Fruit fly (Drosophila melanogaster) whole organism, embryonic: ENCODE data around the gene ph-d.
A peak's percentile ranks its signal among the peaks of the same experiment; 100 is the strongest.

Source experiments
- ATbp ChIP-seq: fragments of 200-800 bp; sonication (Bioruptor generic); optimal IDR thresholded peaks from 2 replicates; lab custom pipeline; 2017; ENCODE audit warnings: missing biosample characterization, mild to moderate bottlenecking, missing genetic modification characterization, missing genetic modification reagents
- Aef1 ChIP-seq: fragments of 200-800 bp; sonication (Bioruptor generic); IDR thresholded peaks from 3 replicates; pipeline ENCODE4 v1.3.6; 2022; ENCODE audit warnings: missing biosample characterization, missing genetic modification characterization
- Atf3 ChIP-seq: fragments of 200-800 bp; sonication (Bioruptor generic); optimal IDR thresholded peaks from 3 replicates; lab custom pipeline; 2016; ENCODE audit warnings: missing biosample characterization, missing genetic modification characterization
- Bteb2 ChIP-seq: fragments of 200-800 bp; sonication (Bioruptor generic); optimal IDR thresholded peaks from 2 replicates; lab custom pipeline; 2016; ENCODE audit warnings: missing biosample characterization, missing genetic modification characterization
- C15 ChIP-seq: fragments of 200-800 bp; sonication (Bioruptor generic); IDR thresholded peaks from 3 replicates; pipeline ENCODE4 v1.3.6; 2022; ENCODE audit warnings: missing biosample characterization, missing genetic modification characterization
- CG10147 ChIP-seq: fragments of 200-800 bp; sonication (Bioruptor generic); optimal IDR thresholded peaks from 2 replicates; lab custom pipeline; 2019; ENCODE audit warnings: missing biosample characterization, mild to moderate bottlenecking, missing genetic modification characterization, moderate library complexity
- CG10321 ChIP-seq: fragments of 200-800 bp; sonication (Bioruptor generic); IDR thresholded peaks from 2 replicates; pipeline ENCODE4 v1.3.6; 2022; ENCODE audit warnings: missing biosample characterization, missing genetic modification characterization
- CG10462 ChIP-seq: fragments of 200-800 bp; sonication (Bioruptor generic); optimal IDR thresholded peaks from 2 replicates; lab custom pipeline; 2016; ENCODE audit warnings: missing biosample characterization, missing genetic modification characterization
- CG10979 ChIP-seq: fragments of 200-800 bp; sonication (Bioruptor generic); optimal IDR thresholded peaks from 2 replicates; lab custom pipeline; 2018; ENCODE audit warnings: missing biosample characterization, mild to moderate bottlenecking, missing genetic modification characterization, moderate library complexity
- CG11093 ChIP-seq: fragments of 200-800 bp; sonication (Bioruptor generic); IDR thresholded peaks from 3 replicates; pipeline ENCODE4 v1.3.6; 2022; ENCODE audit warnings: missing biosample characterization, missing genetic modification characterization
- CG11398 ChIP-seq: fragments of 200-800 bp; sonication (Bioruptor generic); optimal IDR thresholded peaks from 2 replicates; lab custom pipeline; 2016; ENCODE audit warnings: missing biosample characterization, missing genetic modification characterization
- CG14860 ChIP-seq: fragments of 200-800 bp; sonication (Bioruptor generic); IDR thresholded peaks from 3 replicates; pipeline ENCODE4 v1.3.6; 2022; ENCODE audit warnings: missing biosample characterization, missing genetic modification characterization; ENCODE audit not compliant: partially characterized antibody
- CG16815 ChIP-seq: fragments of 200-800 bp; sonication (Bioruptor generic); optimal IDR thresholded peaks from 3 replicates; lab custom pipeline; 2017; ENCODE audit warnings: missing biosample characterization, mild to moderate bottlenecking, missing genetic modification characterization
- CG17568 ChIP-seq: fragments of 200-800 bp; sonication (Bioruptor generic); optimal IDR thresholded peaks from 2 replicates; lab custom pipeline; 2018; ENCODE audit warnings: missing biosample characterization, mild to moderate bottlenecking, missing genetic modification characterization, moderate library complexity
- CG2875 ChIP-seq: fragments of 200-800 bp; sonication (Bioruptor generic); optimal IDR thresholded peaks from 2 replicates; lab custom pipeline; 2017; ENCODE audit warnings: missing biosample characterization, mild to moderate bottlenecking, missing genetic modification characterization, missing genetic modification reagents
- CG30403 ChIP-seq: fragments of 200-800 bp; sonication (Bioruptor generic); optimal IDR thresholded peaks from 3 replicates; lab custom pipeline; 2016; ENCODE audit warnings: missing biosample characterization, missing genetic modification characterization
- CG34224 ChIP-seq: fragments of 200-800 bp; sonication (Bioruptor generic); IDR thresholded peaks from 3 replicates; pipeline ENCODE4 v1.3.6; 2022; ENCODE audit warnings: missing biosample characterization, missing genetic modification characterization; ENCODE audit not compliant: partially characterized antibody
- CG4424 ChIP-seq: fragments of 200-800 bp; sonication (Bioruptor generic); optimal IDR thresholded peaks from 3 replicates; lab custom pipeline; 2016; ENCODE audit warnings: missing biosample characterization, missing genetic modification characterization
- CG8290 ChIP-seq, 3 experiments: fragments of 200-800 bp; sonication (Bioruptor generic); optimal IDR thresholded peaks; 2 replicates each; lab custom pipeline; 2016 to 2019; ENCODE audit warnings: missing biosample characterization in 3 of 3, missing genetic modification characterization in 3 of 3, mild to moderate bottlenecking in 2 of 3, moderate library complexity in 1 of 3
- CG8944 ChIP-seq: fragments of 200-800 bp; sonication (Bioruptor generic); optimal IDR thresholded peaks from 3 replicates; lab custom pipeline; 2016; ENCODE audit warnings: missing biosample characterization, missing genetic modification characterization
- CG9437 ChIP-seq: fragments of 200-800 bp; sonication (Bioruptor generic); optimal IDR thresholded peaks from 2 replicates; lab custom pipeline; 2018; ENCODE audit warnings: missing biosample characterization, mild to moderate bottlenecking, missing genetic modification characterization
- CG9932 ChIP-seq: fragments of 200-800 bp; sonication (Bioruptor generic); IDR thresholded peaks from 2 replicates; pipeline ENCODE4 v1.3.6; 2022; ENCODE audit warnings: missing biosample characterization, missing genetic modification characterization
- Dfd ChIP-seq, 2 experiments: fragments of >200 bp; optimal IDR thresholded peaks; 2 replicates each; lab custom pipeline; 2017; ENCODE audit warnings: missing biosample characterization in 2 of 2, missing genetic modification characterization in 2 of 2
- Dp ChIP-seq: fragments of 200-800 bp; sonication (Bioruptor generic); optimal IDR thresholded peaks from 2 replicates; lab custom pipeline; 2018; ENCODE audit warnings: missing biosample characterization, mild to moderate bottlenecking, missing genetic modification characterization, moderate library complexity
- Hr51 ChIP-seq, 2 experiments: fragments of 200-800 bp; sonication (Bioruptor generic); optimal IDR thresholded peaks; 2 replicates in 1 of 2; 3 replicates in 1 of 2; lab custom pipeline; 2016 to 2018; ENCODE audit warnings: missing biosample characterization in 2 of 2, missing genetic modification characterization in 2 of 2, mild to moderate bottlenecking in 1 of 2, moderate library complexity in 1 of 2
- Kr ChIP-seq: fragments of 200-800 bp; sonication (Bioruptor generic); optimal IDR thresholded peaks from 2 replicates; lab custom pipeline; 2017; ENCODE audit warnings: missing biosample characterization, mild to moderate bottlenecking, missing genetic modification characterization
- MBD-R2 ChIP-seq: fragments of 200-800 bp; sonication (Bioruptor generic); IDR thresholded peaks from 2 replicates; pipeline ENCODE4 v1.3.6; 2022; ENCODE audit warnings: missing biosample characterization, missing genetic modification characterization
- Max ChIP-seq: fragments of 200-800 bp; sonication (Bioruptor generic); optimal IDR thresholded peaks from 2 replicates; lab custom pipeline; 2016; ENCODE audit warnings: missing biosample characterization, mild to moderate bottlenecking, missing genetic modification characterization
- Nf-YA ChIP-seq: fragments of 200-800 bp; sonication (Bioruptor generic); IDR thresholded peaks from 2 replicates; pipeline ENCODE4 v1.3.6; 2022; ENCODE audit warnings: missing biosample characterization, missing genetic modification characterization
- PHDP ChIP-seq: fragments of 200-800 bp; sonication (Bioruptor generic); optimal IDR thresholded peaks from 3 replicates; lab custom pipeline; 2018; ENCODE audit warnings: missing biosample characterization, mild to moderate bottlenecking, missing genetic modification characterization, moderate library complexity
- Scr ChIP-seq: fragments of 200-800 bp; sonication (Bioruptor generic); IDR thresholded peaks from 2 replicates; pipeline ENCODE4 v1.3.6; 2022; ENCODE audit warnings: missing biosample characterization, missing genetic modification characterization; ENCODE audit not compliant: partially characterized antibody
- Sox100B ChIP-seq: fragments of 200-800 bp; sonication (Bioruptor generic); optimal IDR thresholded peaks from 3 replicates; lab custom pipeline; 2018; ENCODE audit warnings: missing biosample characterization, mild to moderate bottlenecking, missing genetic modification characterization
- chm ChIP-seq: fragments of 200-800 bp; sonication (Bioruptor generic); IDR thresholded peaks from 2 replicates; pipeline ENCODE4 v1.3.6; 2022; ENCODE audit warnings: missing biosample characterization, missing genetic modification characterization
- crc ChIP-seq: fragments of 200-800 bp; sonication (Bioruptor generic); optimal IDR thresholded peaks from 2 replicates; lab custom pipeline; 2016; ENCODE audit warnings: missing biosample characterization, missing genetic modification characterization
- ham ChIP-seq: fragments of 200-800 bp; sonication (Bioruptor generic); IDR thresholded peaks from 2 replicates; pipeline ENCODE4 v1.3.6; 2022; ENCODE audit warnings: missing biosample characterization, missing genetic modification characterization
- insv ChIP-seq, 2 experiments: fragments of 200-800 bp; sonication (Bioruptor generic); optimal IDR thresholded peaks; 3 replicates each; lab custom pipeline; 2016 to 2018; ENCODE audit warnings: missing biosample characterization in 2 of 2, missing genetic modification characterization in 2 of 2
- inv ChIP-seq: fragments of 200-800 bp; sonication (Bioruptor generic); IDR thresholded peaks from 2 replicates; pipeline ENCODE4 v1.3.6; 2022; ENCODE audit warnings: missing biosample characterization, missing genetic modification characterization; ENCODE audit not compliant: partially characterized antibody
- jigr1 ChIP-seq: fragments of 200-800 bp; sonication (Bioruptor generic); IDR thresholded peaks from 3 replicates; pipeline ENCODE4 v1.3.6; 2022; ENCODE audit warnings: missing biosample characterization, missing genetic modification characterization
- lilli ChIP-seq: fragments of 200-800 bp; sonication (Bioruptor generic); optimal IDR thresholded peaks from 3 replicates; lab custom pipeline; 2016; ENCODE audit warnings: missing biosample characterization, missing genetic modification characterization
- lmd ChIP-seq: fragments of 200-800 bp; sonication (Bioruptor generic); IDR thresholded peaks from 2 replicates; pipeline ENCODE4 v1.3.6; 2022; ENCODE audit warnings: missing biosample characterization, missing genetic modification characterization
- phol ChIP-seq: fragments of 200-800 bp; sonication (Bioruptor generic); optimal IDR thresholded peaks from 3 replicates; lab custom pipeline; 2018; ENCODE audit warnings: missing biosample characterization, mild to moderate bottlenecking, missing genetic modification characterization, moderate library complexity
- seq ChIP-seq: fragments of 200-800 bp; sonication (Bioruptor generic); IDR thresholded peaks from 2 replicates; pipeline ENCODE4 v1.3.6; 2022; ENCODE audit warnings: missing biosample characterization, missing genetic modification characterization
- ssp ChIP-seq: fragments of 200-800 bp; sonication (Bioruptor generic); IDR thresholded peaks from 2 replicates; pipeline ENCODE4 v1.3.6; 2022; ENCODE audit warnings: missing biosample characterization, missing genetic modification characterization
- tap ChIP-seq: fragments of 200-800 bp; optimal IDR thresholded peaks from 3 replicates; lab custom pipeline; 2019; ENCODE audit warnings: missing biosample characterization, mild to moderate bottlenecking, missing genetic modification characterization, moderate library complexity
- tin ChIP-seq: fragments of 200-800 bp; sonication (Bioruptor generic); optimal IDR thresholded peaks from 3 replicates; lab custom pipeline; 2016; ENCODE audit warnings: missing biosample characterization, missing genetic modification characterization
- tll ChIP-seq, 2 experiments: fragments of 200-800 bp in 1 of 2; fragments of >200 bp in 1 of 2; sonication (Bioruptor generic) in 1 of 2; optimal IDR thresholded peaks; 2 replicates each; lab custom pipeline; 2017 to 2019; ENCODE audit warnings: missing biosample characterization in 2 of 2, missing genetic modification characterization in 2 of 2, mild to moderate bottlenecking in 1 of 2, moderate library complexity in 1 of 2
- zen ChIP-seq: fragments of 200-800 bp; sonication (Bioruptor generic); optimal IDR thresholded peaks from 3 replicates; lab custom pipeline; 2018; ENCODE audit warnings: missing biosample characterization, mild to moderate bottlenecking, missing genetic modification characterization, moderate library complexity
- zfh1 ChIP-seq: fragments of 200-800 bp; sonication (Bioruptor generic); IDR thresholded peaks from 3 replicates; pipeline ENCODE4 v1.3.6; 2022; ENCODE audit warnings: missing biosample characterization, missing genetic modification characterization

ph-d gene

DNA sequence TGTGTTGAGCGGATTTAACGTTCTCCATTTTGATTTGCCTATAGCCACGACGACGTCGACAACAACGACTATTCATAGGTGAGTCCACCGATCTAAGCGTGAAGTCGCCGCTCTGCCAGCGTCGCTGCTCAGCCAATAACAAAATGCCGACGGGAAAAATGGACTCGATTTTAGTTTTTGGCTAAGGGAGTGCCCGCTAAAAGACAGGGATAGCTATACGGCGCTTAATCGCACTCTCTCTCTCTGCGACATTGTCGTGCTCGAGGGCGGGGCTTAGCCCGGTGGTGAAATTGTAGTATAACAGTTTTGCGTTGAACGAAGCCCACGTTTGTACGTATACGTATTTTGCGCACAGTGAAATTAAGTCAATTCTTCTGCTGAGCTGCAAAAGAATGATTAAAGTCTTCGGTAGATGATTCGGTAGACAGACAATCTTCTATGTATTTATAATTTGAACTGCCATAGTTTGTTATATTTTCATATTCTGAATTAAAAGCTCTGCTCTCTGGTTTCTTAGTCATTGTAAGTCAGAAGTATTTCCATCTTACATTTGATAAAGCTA lies 2.5 kb upstream of the ph-d start (continued):
- no peak for TF ChIP-seq ham
- no peak for TF ChIP-seq CG16815 (GFP tag; lab: Kevin White, UChicago)
- no peak for TF ChIP-seq CG8290 (GFP tag; optimal IDR thresholded peaks at IDR 0.05; lab: Kevin White, UChicago)
- TF ChIP-seq CG8290 (tag; optimal IDR thresholded peaks at IDR 0.05; lab: Kevin White, UChicago) = peak in 1 of 2 experiments; percentile 9
- TF ChIP-seq lilli = no peak
- no peak for TF ChIP-seq C15 (GFP tag; lab: Robert Waterston, UW)
- no peak for TF ChIP-seq insv (GFP tag; optimal IDR thresholded peaks at IDR 0.05; lab: Kevin White, UChicago)
- no peak for TF ChIP-seq CG8944 (GFP tag; lab: Kevin White, UChicago)
- TF ChIP-seq Atf3 (GFP tag; lab: Kevin White, UChicago) = no peak
- TF ChIP-seq Kr (GFP tag; lab: Kevin White, UChicago) = no peak
- TF ChIP-seq CG9437 (GFP tag; lab: Kevin White, UChicago) = no peak
- no peak for TF ChIP-seq Scr (GFP tag; lab: Robert Waterston, UW)
- 0 out of 3 replicates have a peak, but pooled peaks have one; percentile 19 for TF ChIP-seq CG34224 (GFP tag; lab: Robert Waterston, UW)
- no peak for TF ChIP-seq Bteb2 (GFP tag; lab: Kevin White, UChicago)
- no peak for TF ChIP-seq CG10462 (GFP tag; lab: Kevin White, UChicago)
- TF ChIP-seq CG30403 = no peak
- TF ChIP-seq chm (GFP tag; lab: Robert Waterston, UW) = 0 out of 2 replicates have a peak, but pooled peaks have one; percentile 39
- TF ChIP-seq Nf-YA (GFP tag; lab: Robert Waterston, UW) = peak; percentile 90
- no peak for TF ChIP-seq zfh1 (GFP tag; lab: Robert Waterston, UW)
- TF ChIP-seq ATbp (GFP tag; lab: Kevin White, UChicago) = no peak
- peak; percentile 31 for TF ChIP-seq zen
- no peak for TF ChIP-seq tap (tag; lab: Kevin White, UChicago)
- no peak for TF ChIP-seq CG10147 (GFP tag; lab: Kevin White, UChicago)
- TF ChIP-seq Aef1 (GFP tag; lab: Robert Waterston, UW) = no peak
- peak; percentile 87 for TF ChIP-seq seq (GFP tag; lab: Robert Waterston, UW)
- no peak for TF ChIP-seq crc (GFP tag; lab: Kevin White, UChicago)
- TF ChIP-seq tin (GFP tag; lab: Kevin White, UChicago) = no peak
- TF ChIP-seq phol (tag; lab: Kevin White, UChicago) = peak; percentile 18
- no peak for TF ChIP-seq Dfd (GFP tag; optimal IDR thresholded peaks at IDR 0.05; lab: Kevin White, UChicago)
- no peak for TF ChIP-seq CG11093
- TF ChIP-seq tll (GFP tag; optimal IDR thresholded peaks at IDR 0.05; lab: Kevin White, UChicago) = no peak
- no peak for TF ChIP-seq CG14860 (GFP tag; lab: Robert Waterston, UW)

DNA sequence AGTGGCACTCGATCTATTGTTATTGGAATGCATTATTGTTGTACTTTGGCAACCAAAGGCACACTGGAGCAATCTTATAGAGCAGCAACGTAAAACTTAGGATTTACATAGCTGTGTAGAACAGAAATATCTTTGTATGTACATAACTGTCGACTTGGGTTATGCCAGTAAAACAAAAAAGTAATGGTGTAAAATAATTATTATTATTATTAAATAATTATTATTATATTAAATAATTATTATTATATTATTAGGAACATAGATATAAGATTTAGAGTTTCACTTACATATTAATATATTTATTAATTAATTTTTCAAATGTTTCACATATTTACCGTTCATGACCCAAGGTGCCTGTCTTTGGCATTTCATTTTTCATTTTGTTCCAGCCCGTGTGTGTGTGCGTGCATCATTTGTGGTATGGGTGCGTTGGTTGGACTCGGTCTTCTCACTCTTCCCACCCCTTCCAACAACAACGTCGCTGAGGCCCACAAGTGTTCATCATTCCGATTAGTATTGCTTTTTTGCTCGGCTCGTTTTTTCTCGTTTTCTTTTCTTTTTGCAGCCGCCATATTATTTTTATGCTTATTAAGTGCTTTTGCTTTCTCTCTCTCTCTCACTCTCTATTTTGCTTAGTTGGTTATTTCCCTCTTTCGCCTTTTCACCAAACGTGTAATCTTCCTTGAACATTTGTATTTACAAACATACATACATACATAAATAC lies 1.0 kb upstream of the ph-d start:
- TF ChIP-seq Max (GFP tag; lab: Kevin White, UChicago) = peak; percentile 85
- peak; percentile 95 for TF ChIP-seq lmd (GFP tag; lab: Robert Waterston, UW)
- peak; percentile 97 for TF ChIP-seq CG2875 (GFP tag; lab: Kevin White, UChicago)
- peak; percentile 97 for TF ChIP-seq CG4424
- peak; percentile 99 for TF ChIP-seq CG10979
- peak; percentile 82 for TF ChIP-seq CG17568 (GFP tag; lab: Kevin White, UChicago)
- peak; percentile 69; the same call in 1 of the 2 replicates for TF ChIP-seq chm (GFP tag; lab: Robert Waterston, UW)
- peak; percentile 92 for TF ChIP-seq CG9932 (GFP tag; lab: Robert Waterston, UW)
- peak; percentile 59; the same call in 1 of the 2 replicates for TF ChIP-seq CG10321 (GFP tag; lab: Robert Waterston, UW)
- TF ChIP-seq ssp (GFP tag; lab: Robert Waterston, UW) = peak; percentile 87
- TF ChIP-seq Hr51 (GFP tag; optimal IDR thresholded peaks at IDR 0.05; lab: Kevin White, UChicago) = peak; percentile 86 to 98
- TF ChIP-seq PHDP (tag; lab: Kevin White, UChicago) = peak; percentile 96
- peak; percentile 100 for TF ChIP-seq Sox100B (GFP tag; lab: Kevin White, UChicago)
- peak; percentile 88; the same call in 2 of the 3 replicates for TF ChIP-seq jigr1 (GFP tag; lab: Robert Waterston, UW)
- TF ChIP-seq Dp (GFP tag; lab: Kevin White, UChicago) = peak; percentile 4
- TF ChIP-seq MBD-R2 = peak; percentile 68
- peak; percentile 29; the same call in 1 of the 2 replicates for TF ChIP-seq inv
- peak; percentile 6 for TF ChIP-seq CG11398 (GFP tag; lab: Kevin White, UChicago)
